Worm (Caenorhabditis elegans): Measurements from ENCODE around the gene mrpl-36.

The mrpl-36 gene

DNA sequence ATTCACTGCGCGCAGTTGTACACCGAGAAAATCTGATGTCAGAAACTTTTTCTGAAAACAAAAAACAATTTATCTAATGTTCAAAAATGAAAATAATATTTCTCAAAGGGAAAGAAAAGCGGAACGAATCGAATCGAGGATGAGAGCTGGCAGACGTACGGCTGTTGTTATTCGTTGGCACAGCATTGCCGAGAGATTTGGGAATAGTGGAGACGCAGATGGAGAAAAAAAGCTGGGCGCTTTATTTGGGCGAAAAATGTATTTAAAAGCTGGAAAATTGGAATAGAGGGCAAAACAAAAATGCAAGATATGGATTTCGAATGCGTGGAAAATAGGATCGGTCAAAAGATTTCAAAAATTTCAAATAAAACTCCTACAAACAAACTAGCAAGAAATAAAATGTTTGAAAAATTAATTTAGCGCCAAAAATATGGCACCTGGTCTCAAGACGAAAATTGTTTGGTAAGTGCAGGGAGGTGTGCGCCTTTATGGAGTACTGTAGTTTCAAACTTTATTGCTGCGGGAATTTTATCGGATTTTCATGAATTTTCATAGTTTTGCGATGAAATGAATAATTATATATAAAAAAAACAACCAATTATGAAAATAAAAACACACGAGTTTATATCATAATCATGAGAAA lies 11.3 kb upstream of the mrpl-36 start, which contains the start of gene gpdh-2:
Gene gpdh-2 (minus strand): TSS at position 51 of the 643 bp plus-strand sequence.
- no peak for TF ChIP-seq nhr-20 (tag; optimal IDR thresholded peaks at IDR 0.05)
- no peak for TF ChIP-seq lsy-2 (tag; optimal IDR thresholded peaks at IDR 0.05)
- no peak for TF ChIP-seq mab-9 (GFP tag; IDR thresholded peaks at IDR 0.05)
- TF ChIP-seq tbx-2 (tag; optimal IDR thresholded peaks at IDR 0.05), result no peak
- TF ChIP-seq jun-1 (tag; optimal IDR thresholded peaks at IDR 0.05), result no peak

DNA sequence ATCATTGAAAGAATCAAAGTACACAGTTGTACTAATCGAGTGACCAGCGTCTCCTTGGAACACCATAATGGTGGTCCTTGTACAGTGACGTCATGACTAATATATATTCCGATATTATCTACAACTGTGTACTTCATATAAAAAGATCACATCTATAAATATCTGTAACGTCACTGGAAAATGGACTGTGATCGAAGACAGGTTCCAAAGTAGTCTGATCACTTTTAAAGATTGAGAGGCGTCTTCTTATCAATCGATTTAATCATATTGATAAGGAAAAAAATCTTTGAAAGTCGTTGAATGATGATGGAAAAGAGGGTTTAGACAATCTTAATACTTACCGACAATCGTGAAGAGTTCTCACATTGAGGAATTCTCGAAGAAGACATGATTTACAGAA lies 10.1 kb upstream of the mrpl-36 start:
- TF ChIP-seq efl-1 (optimal IDR thresholded peaks at IDR 0.05) (no peak), efl-1 (GFP tag; optimal IDR thresholded peaks at IDR 0.05 in 1 of 2) (peak in 1 of 2 experiments; percentile 92), nhr-20 (tag; optimal IDR thresholded peaks at IDR 0.05) (no peak), hpl-2 (GFP tag; optimal IDR thresholded peaks at IDR 0.05) (no peak), nhr-71 (tag; optimal IDR thresholded peaks at IDR 0.05) (peak; percentile 14), elt-2 (tag; optimal IDR thresholded peaks at IDR 0.05) (peak; percentile 46), elt-3 (tag; optimal IDR thresholded peaks at IDR 0.05) (peak in 1 of 6 experiments; percentile 0)

DNA sequence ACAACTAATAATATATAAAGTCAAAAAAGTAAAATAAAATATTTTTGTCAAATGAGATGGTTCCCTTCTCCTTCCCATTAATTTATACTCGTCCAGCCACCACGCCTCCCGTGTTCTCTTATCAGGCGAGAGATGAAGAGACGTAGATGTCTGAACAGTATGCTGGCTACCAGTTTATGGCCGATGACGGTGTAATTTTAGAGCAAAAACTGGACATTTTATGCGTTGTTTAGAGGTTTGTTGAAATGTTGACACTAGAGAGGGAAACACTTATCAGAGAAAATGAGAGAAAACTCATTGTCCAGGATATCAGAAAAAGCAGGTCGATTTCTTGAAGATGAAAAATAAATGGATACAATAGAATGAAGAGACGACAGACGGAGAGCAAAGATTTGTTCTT lies 9.2 kb upstream of the mrpl-36 start:
- TF ChIP-seq nhr-12 (tag; optimal IDR thresholded peaks at IDR 0.05) (no peak), fkh-8 (tag; optimal IDR thresholded peaks at IDR 0.05) (no peak), ceh-82 (tag; optimal IDR thresholded peaks at IDR 0.05) (no peak), fkh-4 (tag; optimal IDR thresholded peaks at IDR 0.05; ENCODE audit: borderline replicate concordance) (no peak), C16A3.4 (tag; optimal IDR thresholded peaks at IDR 0.05) (no peak), zag-1 (tag; optimal IDR thresholded peaks at IDR 0.05) (no peak), lir-3 (tag; optimal IDR thresholded peaks at IDR 0.05; ENCODE audit: poor library complexity) (no peak), aha-1 (tag; optimal IDR thresholded peaks at IDR 0.05) (no peak), tbx-2 (tag; optimal IDR thresholded peaks at IDR 0.05) (no peak), nhr-71 (tag; optimal IDR thresholded peaks at IDR 0.05) (peak; percentile 16), dsc-1 (tag; optimal IDR thresholded peaks at IDR 0.05) (no peak), lin-39 (tag; optimal IDR thresholded peaks at IDR 0.05) (no peak), lin-14 (GFP tag; optimal IDR thresholded peaks at IDR 0.05) (peak; percentile 19), egl-13 (tag; optimal IDR thresholded peaks at IDR 0.05) (no peak), nhr-85 (tag) (peak; percentile 45), unc-30 (tag; optimal IDR thresholded peaks at IDR 0.05) (no peak), vab-15 (tag; optimal IDR thresholded peaks at IDR 0.05) (no peak), nhr-84 (tag; optimal IDR thresholded peaks at IDR 0.05) (no peak), rnt-1 (tag; optimal IDR thresholded peaks at IDR 0.05) (no peak), jun-1 (tag; optimal IDR thresholded peaks at IDR 0.05) (no peak), swsn-7 (tag; optimal IDR thresholded peaks at IDR 0.05) (no peak), nhr-11 (tag; optimal IDR thresholded peaks at IDR 0.05) (no peak), blmp-1 (tag; optimal IDR thresholded peaks at IDR 0.05) (peak; percentile 3), lsy-2 (tag; optimal IDR thresholded peaks at IDR 0.05) (peak in 1 of 2 experiments; percentile 13), nhr-90 (tag; optimal IDR thresholded peaks at IDR 0.05; ENCODE audit: poor library complexity) (peak; percentile 36), grh-1 (GFP tag; IDR thresholded peaks at IDR 0.05) (no peak), efl-1 (optimal IDR thresholded peaks at IDR 0.05) (no peak), efl-1 (GFP tag; optimal IDR thresholded peaks at IDR 0.05 in 1 of 2) (peak in 1 of 2 experiments; percentile 15), sup-37 (GFP tag; optimal IDR thresholded peaks at IDR 0.05) (no peak)

DNA sequence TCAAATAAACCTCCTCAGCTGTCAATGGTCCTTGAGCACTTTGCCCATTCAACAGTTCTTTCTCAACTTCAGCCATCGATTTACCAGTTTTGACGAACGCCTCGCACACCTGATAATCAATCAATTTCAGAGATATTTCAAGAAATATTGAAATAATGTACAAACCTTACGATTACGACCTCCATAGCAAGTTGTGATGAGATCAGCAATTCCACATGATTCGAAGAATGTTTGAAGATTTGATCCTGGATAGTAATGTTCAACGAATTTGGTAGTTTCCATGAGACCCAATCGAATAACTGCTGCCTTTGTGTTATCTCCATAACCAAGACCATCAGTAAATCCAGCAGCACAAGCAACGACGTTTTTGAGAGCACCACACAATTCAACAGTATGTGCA lies 7.0 kb upstream of the mrpl-36 start:
- TF ChIP-seq efl-1 (optimal IDR thresholded peaks at IDR 0.05), result no peak
- TF ChIP-seq efl-1 (GFP tag; optimal IDR thresholded peaks at IDR 0.05 in 1 of 2), result peak in 1 of 2 experiments; percentile 68
- TF ChIP-seq nhr-47 (tag; optimal IDR thresholded peaks at IDR 0.05), result no peak
